Worm (Caenorhabditis elegans): ENCODE measurements around the gene flr-4.

ce11 chrX:15041340-15041739 is 47.9 kb upstream of the flr-4 start:
- no peak for TF ChIP-seq nhr-25 (tag; optimal IDR thresholded peaks at IDR 0.05; ENCODE audit: borderline replicate concordance, insufficient read depth)
- TF ChIP-seq snpc-4 (tag; optimal IDR thresholded peaks at IDR 0.05) = no peak
- TF ChIP-seq pqm-1 (tag; optimal IDR thresholded peaks at IDR 0.05) = no peak
- no peak for TF ChIP-seq lin-39 (tag; optimal IDR thresholded peaks at IDR 0.05)
- no peak for TF ChIP-seq mdt-29 (GFP tag; IDR thresholded peaks at IDR 0.05)
- no peak for TF ChIP-seq ztf-11 (tag; optimal IDR thresholded peaks at IDR 0.05)
- TF ChIP-seq hif-1 (tag; optimal IDR thresholded peaks at IDR 0.05) = no peak
- no peak for TF ChIP-seq lin-13 (GFP tag; optimal IDR thresholded peaks at IDR 0.05)
- TF ChIP-seq spr-3 (GFP tag; optimal IDR thresholded peaks at IDR 0.05) = no peak
- no peak for TF ChIP-seq unc-62 (GFP tag; optimal IDR thresholded peaks at IDR 0.05 in 1 of 2)
- TF ChIP-seq unc-62 (tag; optimal IDR thresholded peaks at IDR 0.05) = no peak
- no peak for TF ChIP-seq lsy-2 (tag; optimal IDR thresholded peaks at IDR 0.05)

All from whole organism, L4 larva.